Comparison of ENCODE assay signal across 3 fruit fly cellular contexts in genomic region chr2L:18981484-18981883, dm6.
TF ChIP-seq lines count a peak whose summit lies in the region.

No protein-coding gene starts in this region.

- no peak for TF ChIP-seq CTCF in whole organism, embryonic (GFP tag; optimal IDR thresholded peaks at IDR 0.05; lab: Kevin White, UChicago)

TF ChIP-seq in whole organism, embryonic, 481 proteins besides CTCF, POLR2A, EP300 and RAD21 (continues in another document):
- no peak for TF ChIP-seq Adf1 (GFP tag; IDR thresholded peaks at IDR 0.05; lab: Robert Waterston, UW)
- peak; percentile 33 for TF ChIP-seq CG15601 (tag; optimal IDR thresholded peaks at IDR 0.05; lab: Kevin White, UChicago)
- TF ChIP-seq E2f2 (GFP tag; IDR thresholded peaks at IDR 0.05; lab: Robert Waterston, UW), result no peak
- TF ChIP-seq CG18476 (GFP tag; optimal IDR thresholded peaks at IDR 0.05; lab: Kevin White, UChicago), result no peak
- no peak for TF ChIP-seq knrl (GFP tag; IDR thresholded peaks at IDR 0.05; lab: Robert Waterston, UW; ENCODE audit: partially characterized antibody)
- no peak for TF ChIP-seq CG43689 (GFP tag; IDR thresholded peaks at IDR 0.05; lab: Robert Waterston, UW)
- TF ChIP-seq CG3726 (GFP tag; IDR thresholded peaks at IDR 0.05; lab: Robert Waterston, UW), result no peak
- TF ChIP-seq Kr (GFP tag; optimal IDR thresholded peaks at IDR 0.05; lab: Kevin White, UChicago), result peak; percentile 42
- TF ChIP-seq CG4854 (GFP tag; optimal IDR thresholded peaks at IDR 0.05; lab: Kevin White, UChicago), result no peak
- TF ChIP-seq onecut (GFP tag; IDR thresholded peaks at IDR 0.05; lab: Robert Waterston, UW), result peak; percentile 7; the same call in 1 of the 2 replicates
- TF ChIP-seq H15 (GFP tag; IDR thresholded peaks at IDR 0.05; lab: Robert Waterston, UW), result no peak
- peak; percentile 8 for TF ChIP-seq CG1603 (tag; optimal IDR thresholded peaks at IDR 0.05; lab: Kevin White, UChicago)
- TF ChIP-seq CG4617 (GFP tag; optimal IDR thresholded peaks at IDR 0.05; lab: Kevin White, UChicago; ENCODE audit: borderline replicate concordance), result no peak
- peak; percentile 16 for TF ChIP-seq Sry-β (GFP tag; optimal IDR thresholded peaks at IDR 0.05; lab: Kevin White, UChicago)
- TF ChIP-seq kni (GFP tag; optimal IDR thresholded peaks at IDR 0.05; lab: Kevin White, UChicago), result peak; percentile 70
- TF ChIP-seq CG8089 (GFP tag; optimal IDR thresholded peaks at IDR 0.05; lab: Kevin White, UChicago), result no peak
- peak; percentile 40 for TF ChIP-seq ATbp (GFP tag; optimal IDR thresholded peaks at IDR 0.05; lab: Kevin White, UChicago)
- TF ChIP-seq tap (tag; optimal IDR thresholded peaks at IDR 0.05; lab: Kevin White, UChicago), result peak; percentile 5
- TF ChIP-seq klu (GFP tag; IDR thresholded peaks at IDR 0.05; lab: Robert Waterston, UW), result no peak
- peak; percentile 4 for TF ChIP-seq salm (tag; optimal IDR thresholded peaks at IDR 0.05; lab: Kevin White, UChicago)
- TF ChIP-seq lab (GFP tag; optimal IDR thresholded peaks at IDR 0.05; lab: Kevin White, UChicago), result peak; percentile 32
- no peak for TF ChIP-seq prd (optimal IDR thresholded peaks at IDR 0.05; lab: Kevin White, UChicago)
- TF ChIP-seq prd (GFP tag; IDR thresholded peaks at IDR 0.05; lab: Robert Waterston, UW), result no peak
- no peak for TF ChIP-seq CG15696 (tag; optimal IDR thresholded peaks at IDR 0.05; lab: Kevin White, UChicago)
- no peak for TF ChIP-seq CG12219 (GFP tag; optimal IDR thresholded peaks at IDR 0.05; lab: Kevin White, UChicago)
- TF ChIP-seq gcm2 (GFP tag; optimal IDR thresholded peaks at IDR 0.05; lab: Kevin White, UChicago), result no peak
- peak; percentile 50 for TF ChIP-seq fd64A (GFP tag; optimal IDR thresholded peaks at IDR 0.05; lab: Kevin White, UChicago)
- no peak for TF ChIP-seq dimm (GFP tag; IDR thresholded peaks at IDR 0.05; lab: Robert Waterston, UW)
- no peak for TF ChIP-seq Sry-δ (GFP tag; optimal IDR thresholded peaks at IDR 0.05; lab: Kevin White, UChicago)
- peak; percentile 0 for TF ChIP-seq Sox102F (GFP tag; optimal IDR thresholded peaks at IDR 0.05; lab: Kevin White, UChicago)
- no peak for TF ChIP-seq tio (GFP tag; optimal IDR thresholded peaks at IDR 0.05; lab: Kevin White, UChicago)

TF ChIP-seq in whole organism, prepupa, 60 proteins besides CTCF, POLR2A, EP300 and RAD21:
- peak; percentile 1 for TF ChIP-seq fkh (GFP tag; optimal IDR thresholded peaks at IDR 0.05; lab: Kevin White, UChicago)
- no peak for TF ChIP-seq Hr38 (GFP tag; optimal IDR thresholded peaks at IDR 0.05; lab: Kevin White, UChicago)
- no peak for TF ChIP-seq CG4318 (GFP tag; optimal IDR thresholded peaks at IDR 0.05; lab: Kevin White, UChicago)
TF ChIP-seq in whole organism, prepupa: peak in this region for 1.

TF ChIP-seq in whole organism, wandering third instar larva, 38 proteins besides CTCF, POLR2A, EP300 and RAD21:
- no peak for TF ChIP-seq Rel (GFP tag; optimal IDR thresholded peaks at IDR 0.05; lab: Kevin White, UChicago)
- no peak for TF ChIP-seq Rel (tag; optimal IDR thresholded peaks at IDR 0.05; lab: Kevin White, UChicago)
- no peak for TF ChIP-seq Abd-B (GFP tag; optimal IDR thresholded peaks at IDR 0.05; lab: Kevin White, UChicago)
- TF ChIP-seq HLH106 (tag; optimal IDR thresholded peaks at IDR 0.05; lab: Kevin White, UChicago), result no peak
- peak; percentile 45 for TF ChIP-seq OdsH (GFP tag; optimal IDR thresholded peaks at IDR 0.05; lab: Kevin White, UChicago)
- TF ChIP-seq fru (GFP tag; optimal IDR thresholded peaks at IDR 0.05; lab: Kevin White, UChicago), result peak; percentile 21
- TF ChIP-seq brk (GFP tag; optimal IDR thresholded peaks at IDR 0.05; lab: Kevin White, UChicago), result peak; percentile 47
- TF ChIP-seq CG32264 (GFP tag; optimal IDR thresholded peaks at IDR 0.05; lab: Kevin White, UChicago), result no peak
- peak; percentile 41 for TF ChIP-seq h (GFP tag; optimal IDR thresholded peaks at IDR 0.05; lab: Kevin White, UChicago)
- no peak for TF ChIP-seq Dif (GFP tag; optimal IDR thresholded peaks at IDR 0.05; lab: Kevin White, UChicago; ENCODE audit: partially characterized antibody)
- no peak for TF ChIP-seq CrebA (GFP tag; optimal IDR thresholded peaks at IDR 0.05; lab: Kevin White, UChicago; ENCODE audit: borderline replicate concordance)
- TF ChIP-seq Hr78 (GFP tag; optimal IDR thresholded peaks at IDR 0.05; lab: Kevin White, UChicago), result no peak
- TF ChIP-seq Myc (optimal IDR thresholded peaks at IDR 0.05; lab: Kevin White, UChicago), result no peak
- no peak for TF ChIP-seq GATAd (GFP tag; optimal IDR thresholded peaks at IDR 0.05; lab: Kevin White, UChicago)
- no peak for TF ChIP-seq dsf (GFP tag; optimal IDR thresholded peaks at IDR 0.05; lab: Kevin White, UChicago; ENCODE audit: borderline replicate concordance)
- no peak for TF ChIP-seq Sp1 (GFP tag; optimal IDR thresholded peaks at IDR 0.05; lab: Kevin White, UChicago)
- TF ChIP-seq pan (optimal IDR thresholded peaks at IDR 0.05; lab: Kevin White, UChicago), result no peak
- no peak for TF ChIP-seq sage (GFP tag; optimal IDR thresholded peaks at IDR 0.05; lab: Kevin White, UChicago)
- TF ChIP-seq psq (GFP tag; optimal IDR thresholded peaks at IDR 0.05; lab: Kevin White, UChicago), result no peak
- TF ChIP-seq Vsx2 (GFP tag; optimal IDR thresholded peaks at IDR 0.05; lab: Kevin White, UChicago; ENCODE audit: partially characterized antibody), result no peak
- peak; percentile 66 for TF ChIP-seq Hnf4 (GFP tag; optimal IDR thresholded peaks at IDR 0.05; lab: Kevin White, UChicago)
- TF ChIP-seq br (GFP tag; optimal IDR thresholded peaks at IDR 0.05; lab: Kevin White, UChicago), result peak; percentile 31
- TF ChIP-seq Dfd (GFP tag; optimal IDR thresholded peaks at IDR 0.05; lab: Kevin White, UChicago), result no peak
- no peak for TF ChIP-seq N (GFP tag; optimal IDR thresholded peaks at IDR 0.05; lab: Kevin White, UChicago)
- no peak for TF ChIP-seq sv (GFP tag; optimal IDR thresholded peaks at IDR 0.05; lab: Kevin White, UChicago)
- TF ChIP-seq dmrt93B (GFP tag; optimal IDR thresholded peaks at IDR 0.05; lab: Kevin White, UChicago), result no peak
- TF ChIP-seq Jra (GFP tag; optimal IDR thresholded peaks at IDR 0.05; lab: Kevin White, UChicago), result peak; percentile 43
- peak in 1 of 2 experiments; percentile 17 for TF ChIP-seq foxo (GFP tag; optimal IDR thresholded peaks at IDR 0.05; lab: Kevin White, UChicago)
- TF ChIP-seq Mio (GFP tag; optimal IDR thresholded peaks at IDR 0.05; lab: Kevin White, UChicago), result no peak
- TF ChIP-seq usp (GFP tag; optimal IDR thresholded peaks at IDR 0.05; lab: Kevin White, UChicago), result no peak
- TF ChIP-seq lola (GFP tag; optimal IDR thresholded peaks at IDR 0.05; lab: Kevin White, UChicago), result no peak
- TF ChIP-seq rgr (GFP tag; optimal IDR thresholded peaks at IDR 0.05; lab: Kevin White, UChicago), result peak; percentile 57
- TF ChIP-seq Hr83 (GFP tag; optimal IDR thresholded peaks at IDR 0.05; lab: Kevin White, UChicago; ENCODE audit: poor library complexity, severe bottlenecking), result peak; percentile 98
- TF ChIP-seq tai (GFP tag; optimal IDR thresholded peaks at IDR 0.05; lab: Kevin White, UChicago), result no peak
- TF ChIP-seq dl (GFP tag; optimal IDR thresholded peaks at IDR 0.05; lab: Kevin White, UChicago; ENCODE audit: insufficient read depth in 1 of 2, partially characterized antibody in 2 of 2), result no peak
TF ChIP-seq in whole organism, wandering third instar larva: peak in this region for 10.

Comparison
In these comparisons a context has a peak if more than half of its experiments do, and no peak if none do; other contexts are left out.
1. Of the 7 proteins assayed by ChIP-seq in both whole organism, embryonic and whole organism, prepupa: peak only in whole organism, embryonic: Blimp-1 and Sox102F; only in whole organism, prepupa: none; in both: none; in neither: 5.